Worm (Caenorhabditis elegans) whole organism, L2 larva: ENCODE measurements around the gene psd-1.

ENCODE experiments used
- C34F6.9 ChIP-seq: fragments of 150-350 bp; optimal IDR thresholded peaks from 2 replicates; lab custom pipeline; 2014; ENCODE audit warnings: missing biosample characterization, missing genetic modification characterization
- F13H6.1 ChIP-seq: sonication (generic microtip); optimal IDR thresholded peaks from 2 replicates; lab custom pipeline; 2016; ENCODE audit warnings: missing genetic modification characterization, missing compliant biosample characterization
- R02D3.7 ChIP-seq: fragments of 150-350 bp; optimal IDR thresholded peaks from 2 replicates; lab custom pipeline; 2014; ENCODE audit warnings: missing biosample characterization, missing genetic modification characterization
- Y55F3AM.14 ChIP-seq: fragments of 200-800 bp; sonication (Bioruptor generic); optimal IDR thresholded peaks from 2 replicates; lab custom pipeline; 2018; ENCODE audit warnings: mild to moderate bottlenecking, missing genetic modification characterization, missing compliant biosample characterization
- ZK546.5 ChIP-seq: sonication (generic microtip); optimal IDR thresholded peaks from 2 replicates; lab custom pipeline; 2017; ENCODE audit warnings: missing biosample characterization, missing genetic modification characterization
- ama-1 ChIP-seq: fragments of 150-350 bp; optimal IDR thresholded peaks from 2 replicates; lab custom pipeline; 2018; ENCODE audit warnings: inconsistent platforms
- ceh-82 ChIP-seq: fragments of 150-350 bp; optimal IDR thresholded peaks from 2 replicates; lab custom pipeline; 2014; ENCODE audit warnings: missing biosample characterization, missing genetic modification characterization
- crh-2 ChIP-seq: sonication (generic microtip); optimal IDR thresholded peaks from 2 replicates; lab custom pipeline; 2017; ENCODE audit warnings: missing biosample characterization, missing genetic modification characterization
- dmd-4 ChIP-seq: sonication (generic microtip); optimal IDR thresholded peaks from 2 replicates; lab custom pipeline; 2017; ENCODE audit warnings: missing biosample characterization, missing genetic modification characterization
- elt-1 ChIP-seq: fragments of 150-350 bp; optimal IDR thresholded peaks from 2 replicates; lab custom pipeline; 2014; ENCODE audit warnings: missing biosample characterization, missing genetic modification characterization
- elt-3 ChIP-seq: sonication (generic microtip); optimal IDR thresholded peaks from 2 replicates; lab custom pipeline; 2017; ENCODE audit warnings: missing biosample characterization, missing genetic modification characterization
- fos-1 ChIP-seq: fragments of 150-350 bp; optimal IDR thresholded peaks from 2 replicates; lab custom pipeline; 2014; ENCODE audit warnings: missing biosample characterization, missing genetic modification characterization
- gmeb-1 ChIP-seq: fragments of 150-350 bp; optimal IDR thresholded peaks from 2 replicates; lab custom pipeline; 2014; ENCODE audit warnings: missing biosample characterization, missing genetic modification characterization
- lin-11 ChIP-seq: fragments of 150-350 bp; sonication (generic microtip); optimal IDR thresholded peaks from 2 replicates; lab custom pipeline; 2014; ENCODE audit warnings: missing biosample characterization, missing genetic modification characterization, inconsistent platforms, mixed read lengths
- lin-13 ChIP-seq: fragments of 150-350 bp; optimal IDR thresholded peaks from 2 replicates; lab custom pipeline; 2014; ENCODE audit warnings: missing biosample characterization, missing genetic modification reagents, missing genetic modification characterization
- lin-39 ChIP-seq: fragments of 150-350 bp; optimal IDR thresholded peaks from 2 replicates; lab custom pipeline; 2014; ENCODE audit warnings: missing biosample characterization, missing genetic modification reagents, missing genetic modification characterization
- lsy-2 ChIP-seq, 2 experiments: fragments of 150-350 bp in 1 of 2; sonication (generic microtip) in 1 of 2; optimal IDR thresholded peaks; 2 replicates each; lab custom pipeline; 2014 to 2017; ENCODE audit warnings: missing biosample characterization in 2 of 2, missing genetic modification characterization in 2 of 2
- mab-5 ChIP-seq: fragments of 150-350 bp; optimal IDR thresholded peaks from 2 replicates; lab custom pipeline; 2014; ENCODE audit warnings: missing biosample characterization, missing genetic modification characterization
- mbf-1 ChIP-seq: sonication (generic microtip); optimal IDR thresholded peaks from 2 replicates; lab custom pipeline; 2017; ENCODE audit warnings: missing biosample characterization, missing genetic modification characterization
- mdl-1 ChIP-seq, 2 experiments: fragments of 150-350 bp in 1 of 2; sonication (generic microtip) in 1 of 2; optimal IDR thresholded peaks; 2 replicates each; lab custom pipeline; 2017; ENCODE audit warnings: missing biosample characterization in 2 of 2, missing genetic modification characterization in 2 of 2
- nhr-10 ChIP-seq: sonication (generic microtip); optimal IDR thresholded peaks from 2 replicates; lab custom pipeline; 2017; ENCODE audit warnings: missing biosample characterization, missing genetic modification characterization
- nhr-11 ChIP-seq: fragments of 150-350 bp; optimal IDR thresholded peaks from 2 replicates; lab custom pipeline; 2014; ENCODE audit warnings: missing biosample characterization, missing genetic modification characterization
- nhr-12 ChIP-seq: fragments of 150-350 bp; optimal IDR thresholded peaks from 2 replicates; lab custom pipeline; 2014; ENCODE audit warnings: missing biosample characterization, missing genetic modification characterization
- nhr-129 ChIP-seq: fragments of 150-350 bp; optimal IDR thresholded peaks from 2 replicates; lab custom pipeline; 2014; ENCODE audit warnings: missing biosample characterization, missing genetic modification characterization
- nhr-23 ChIP-seq: fragments of 150-350 bp; optimal IDR thresholded peaks from 2 replicates; lab custom pipeline; 2014; ENCODE audit warnings: missing biosample characterization, missing genetic modification reagents, missing genetic modification characterization
- nhr-237 ChIP-seq: fragments of 150-350 bp; optimal IDR thresholded peaks from 2 replicates; lab custom pipeline; 2014; ENCODE audit warnings: missing biosample characterization, missing genetic modification characterization
- nhr-25 ChIP-seq: fragments of 150-350 bp; sonication (generic microtip); optimal IDR thresholded peaks from 3 replicates; lab custom pipeline; 2014; ENCODE audit warnings: missing biosample characterization, missing genetic modification characterization
- nhr-6 ChIP-seq: fragments of 150-350 bp; optimal IDR thresholded peaks from 2 replicates; lab custom pipeline; 2014; ENCODE audit warnings: missing biosample characterization, missing genetic modification characterization
- nhr-77 ChIP-seq: fragments of 150-350 bp; optimal IDR thresholded peaks from 2 replicates; lab custom pipeline; 2014; ENCODE audit warnings: missing biosample characterization, missing genetic modification characterization
- peb-1 ChIP-seq: fragments of 150-350 bp; optimal IDR thresholded peaks from 2 replicates; lab custom pipeline; 2014; ENCODE audit warnings: missing biosample characterization, missing genetic modification characterization
- sem-4 ChIP-seq: fragments of 150-350 bp; optimal IDR thresholded peaks from 2 replicates; lab custom pipeline; 2014; ENCODE audit warnings: missing biosample characterization, missing genetic modification reagents, missing genetic modification characterization
- skn-1 ChIP-seq: sonication (generic microtip); optimal IDR thresholded peaks from 2 replicates; lab custom pipeline; 2017; ENCODE audit warnings: missing biosample characterization, missing genetic modification characterization
- sma-3 ChIP-seq: sonication (generic microtip); optimal IDR thresholded peaks from 2 replicates; lab custom pipeline; 2016; ENCODE audit warnings: missing genetic modification reagents, missing genetic modification characterization, missing compliant biosample characterization
- sma-9 ChIP-seq, 2 experiments: fragments of 150-350 bp in 1 of 2; sonication (generic microtip) in 1 of 2; optimal IDR thresholded peaks; 2 replicates each; lab custom pipeline; 2014 to 2016; ENCODE audit warnings: missing genetic modification characterization in 2 of 2, mild to moderate bottlenecking in 1 of 2, missing biosample characterization in 1 of 2, missing compliant biosample characterization in 1 of 2, missing genetic modification reagents in 1 of 2, moderate library complexity in 1 of 2
- unc-39 ChIP-seq: fragments of 150-350 bp; optimal IDR thresholded peaks from 2 replicates; lab custom pipeline; 2014; ENCODE audit warnings: missing biosample characterization, missing genetic modification characterization
- unc-55 ChIP-seq: fragments of 150-350 bp; sonication (generic microtip); optimal IDR thresholded peaks from 3 replicates; lab custom pipeline; 2014; ENCODE audit warnings: missing biosample characterization, missing genetic modification reagents, missing genetic modification characterization
- unc-62 ChIP-seq: fragments of 150-350 bp; optimal IDR thresholded peaks from 2 replicates; lab custom pipeline; 2014; ENCODE audit warnings: missing biosample characterization, missing genetic modification reagents, missing genetic modification characterization
- zag-1 ChIP-seq: fragments of 150-350 bp; optimal IDR thresholded peaks from 2 replicates; lab custom pipeline; 2014; ENCODE audit warnings: missing biosample characterization, missing genetic modification characterization
- ztf-4 ChIP-seq: fragments of 150-350 bp; optimal IDR thresholded peaks from 2 replicates; lab custom pipeline; 2014; ENCODE audit warnings: missing biosample characterization, missing genetic modification characterization

The psd-1 gene

ce11 chrIII:7272088-7272487 is 3.1 kb downstream of the psd-1 start:
- TF ChIP-seq lin-11 (tag; lab: Kevin White, UChicago) (no peak), ztf-4 (tag; lab: Kevin White, UChicago) (no peak), Y55F3AM.14 (GFP tag; lab: Kevin White, UChicago) (no peak), nhr-237 (tag; lab: Kevin White, UChicago) (no peak), nhr-12 (no peak), skn-1 (tag; lab: Kevin White, UChicago) (no peak), C34F6.9 (tag; lab: Kevin White, UChicago) (peak; percentile 81), elt-3 (no peak), nhr-23 (tag; lab: Kevin White, UChicago) (no peak), sma-3 (GFP tag; lab: Kevin White, UChicago) (peak; percentile 41), mab-5 (peak; percentile 70), mdl-1 (tag; optimal IDR thresholded peaks at IDR 0.05; lab: Kevin White, UChicago) (peak in 1 of 2 experiments; percentile 25), zag-1 (tag; lab: Kevin White, UChicago) (no peak), elt-1 (tag; lab: Kevin White, UChicago) (no peak), sma-9 (GFP tag; optimal IDR thresholded peaks at IDR 0.05; lab: Kevin White, UChicago) (peak; percentile 77), sma-9 (tag; optimal IDR thresholded peaks at IDR 0.05; lab: Kevin White, UChicago) (no peak), mbf-1 (tag; lab: Kevin White, UChicago) (no peak), crh-2 (peak; percentile 56), ama-1 (lab: Kevin White, UChicago) (peak; percentile 68), fos-1 (tag; lab: Kevin White, UChicago) (peak; percentile 9), nhr-77 (tag; lab: Kevin White, UChicago) (no peak), gmeb-1 (tag; lab: Kevin White, UChicago) (peak; percentile 28), nhr-6 (peak; percentile 35), nhr-129 (tag; lab: Kevin White, UChicago) (peak; percentile 86), lsy-2 (tag; optimal IDR thresholded peaks at IDR 0.05; lab: Kevin White, UChicago) (peak in 1 of 2 experiments; percentile 61), F13H6.1 (tag; lab: Kevin White, UChicago) (peak; percentile 59), nhr-10 (tag; lab: Kevin White, UChicago) (no peak), ceh-82 (tag; lab: Kevin White, UChicago) (no peak), nhr-25 (tag; lab: Kevin White, UChicago) (peak; percentile 59), peb-1 (tag; lab: Kevin White, UChicago) (no peak), dmd-4 (tag; lab: Kevin White, UChicago) (no peak), ZK546.5 (tag; lab: Kevin White, UChicago) (no peak), unc-55 (GFP tag; lab: Kevin White, UChicago) (peak; percentile 7), R02D3.7 (tag; lab: Kevin White, UChicago) (no peak)
- TF ChIP-seq, all 48 proteins: peak for 15

- TF ChIP-seq gmeb-1 (tag; lab: Kevin White, UChicago) (no peak), R02D3.7 (tag; lab: Kevin White, UChicago) (no peak), mab-5 (no peak), nhr-25 (tag; lab: Kevin White, UChicago) (peak; percentile 13), nhr-77 (tag; lab: Kevin White, UChicago) (no peak), sma-3 (GFP tag; lab: Kevin White, UChicago) (peak; percentile 12)
These were observed 4.1 kb downstream of the psd-1 start for ce11 chrIII:7271083-7271482.

ce11 chrIII:7263028-7263427 is 12.2 kb downstream of the psd-1 start:
- TF ChIP-seq zag-1 (tag; lab: Kevin White, UChicago) (no peak), nhr-25 (tag; lab: Kevin White, UChicago) (no peak), nhr-77 (tag; lab: Kevin White, UChicago) (no peak), sem-4 (no peak), lin-39 (tag; lab: Kevin White, UChicago) (no peak), unc-62 (GFP tag; lab: Kevin White, UChicago) (no peak), unc-39 (tag; lab: Kevin White, UChicago) (no peak), mdl-1 (tag; optimal IDR thresholded peaks at IDR 0.05; lab: Kevin White, UChicago) (no peak), ama-1 (lab: Kevin White, UChicago) (no peak), C34F6.9 (tag; lab: Kevin White, UChicago) (no peak), sma-3 (GFP tag; lab: Kevin White, UChicago) (no peak), elt-1 (tag; lab: Kevin White, UChicago) (no peak), crh-2 (no peak), skn-1 (tag; lab: Kevin White, UChicago) (no peak), lin-13 (GFP tag; lab: Kevin White, UChicago) (no peak), peb-1 (tag; lab: Kevin White, UChicago) (no peak), elt-3 (no peak), mab-5 (no peak), nhr-11 (tag; lab: Kevin White, UChicago) (no peak), nhr-129 (tag; lab: Kevin White, UChicago) (no peak)
